Worm (Caenorhabditis elegans) whole organism, late embryonic: ENCODE data around the gene C07B5.8.

Source experiments
- ama-1 ChIP-seq: fragments of 150-350 bp; optimal IDR thresholded peaks from 2 replicates; lab custom pipeline; 2014
- ceh-34 ChIP-seq: sonication (generic microtip); optimal IDR thresholded peaks from 2 replicates; lab custom pipeline; 2016; ENCODE audit warnings: mild to moderate bottlenecking, missing genetic modification characterization, missing compliant biosample characterization
- nfya-1 ChIP-seq: sonication (generic microtip); optimal IDR thresholded peaks from 2 replicates; lab custom pipeline; 2017; ENCODE audit warnings: missing genetic modification characterization, mild to moderate bottlenecking, missing compliant biosample characterization, antibody characterized with exemption, moderate library complexity
- pax-1 ChIP-seq: fragments of 150-350 bp; optimal IDR thresholded peaks from 2 replicates; lab custom pipeline; 2014; ENCODE audit warnings: missing biosample characterization, missing genetic modification characterization

DNA sequence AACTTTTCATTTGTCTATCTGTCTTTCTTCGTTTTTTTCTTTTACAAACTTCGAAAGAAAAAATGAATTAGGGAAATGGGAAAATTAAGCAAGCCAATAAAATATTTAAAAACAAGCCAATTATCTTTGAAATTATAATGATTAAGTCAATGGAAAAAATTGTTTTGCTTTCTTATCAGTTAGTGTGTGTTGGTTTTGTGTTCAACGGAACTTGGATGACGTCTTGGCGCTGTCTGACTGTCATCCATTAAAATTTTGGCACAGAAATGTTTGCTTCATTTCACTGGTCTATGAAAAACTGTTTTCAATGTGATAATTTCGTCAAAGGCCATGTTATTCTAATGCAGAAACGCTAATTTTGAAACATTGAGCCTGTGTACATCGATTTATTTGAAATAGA is 14.0 kb upstream of the C07B5.8 start:
- no peak for TF ChIP-seq ceh-34 (tag; lab: Kevin White, UChicago)
- TF ChIP-seq ama-1 (lab: Kevin White, UChicago) = no peak
- TF ChIP-seq nfya-1 = no peak
- no peak for TF ChIP-seq pax-1 (tag; lab: Kevin White, UChicago)
